Worm (Caenorhabditis elegans) whole organism, midembryonic: ENCODE results near the gene slcr-46.2.

Source experiments
- T22C8.4 ChIP-seq: fragments of 200-800 bp; sonication (Bioruptor generic); IDR thresholded peaks from 2 replicates; pipeline ENCODE4 v1.3.6; 2022; ENCODE audit warnings: missing genetic modification characterization, missing compliant biosample characterization
- cog-1 ChIP-seq: sonication (generic microtip); optimal IDR thresholded peaks from 2 replicates; lab custom pipeline; 2016; ENCODE audit warnings: missing genetic modification characterization, missing compliant biosample characterization
- flt-1 ChIP-seq: fragments of 200-800 bp; sonication (Bioruptor generic); IDR thresholded peaks from 2 replicates; pipeline ENCODE4 v1.3.6; 2022; ENCODE audit warnings: missing genetic modification characterization, missing compliant biosample characterization
- klf-2 ChIP-seq: fragments of 200-800 bp; sonication (Bioruptor generic); conservative IDR thresholded peaks from 2 replicates; pipeline ENCODE4 v1.3.6; 2022; ENCODE audit warnings: missing genetic modification reagents, missing genetic modification characterization, missing compliant biosample characterization
- med-1 ChIP-seq: sonication (generic microtip); optimal IDR thresholded peaks from 2 replicates; lab custom pipeline; 2017; ENCODE audit warnings: missing genetic modification characterization, mild to moderate bottlenecking, missing compliant biosample characterization, antibody characterized with exemption, missing genetic modification reagents; ENCODE audit not compliant: insufficient read depth
- ref-1 ChIP-seq: fragments of 200-800 bp; sonication (Bioruptor generic); conservative IDR thresholded peaks from 2 replicates; pipeline ENCODE4 v1.3.6; 2022; ENCODE audit warnings: missing genetic modification reagents, missing genetic modification characterization, missing compliant biosample characterization
- tab-1 ChIP-seq: fragments of 200-800 bp; sonication (Bioruptor generic); IDR thresholded peaks from 2 replicates; pipeline ENCODE4 v1.3.6; 2022; ENCODE audit warnings: missing genetic modification characterization, missing compliant biosample characterization
- ztf-23 ChIP-seq: fragments of 200-800 bp; sonication (Bioruptor generic); IDR thresholded peaks from 2 replicates; pipeline ENCODE4 v1.3.6; 2022; ENCODE audit warnings: missing genetic modification reagents, missing genetic modification characterization, missing compliant biosample characterization
- ztf-29 ChIP-seq: fragments of 200-800 bp; sonication (Bioruptor generic); IDR thresholded peaks from 2 replicates; pipeline ENCODE4 v1.3.6; 2022; ENCODE audit warnings: missing genetic modification reagents, missing genetic modification characterization, missing compliant biosample characterization

DNA sequence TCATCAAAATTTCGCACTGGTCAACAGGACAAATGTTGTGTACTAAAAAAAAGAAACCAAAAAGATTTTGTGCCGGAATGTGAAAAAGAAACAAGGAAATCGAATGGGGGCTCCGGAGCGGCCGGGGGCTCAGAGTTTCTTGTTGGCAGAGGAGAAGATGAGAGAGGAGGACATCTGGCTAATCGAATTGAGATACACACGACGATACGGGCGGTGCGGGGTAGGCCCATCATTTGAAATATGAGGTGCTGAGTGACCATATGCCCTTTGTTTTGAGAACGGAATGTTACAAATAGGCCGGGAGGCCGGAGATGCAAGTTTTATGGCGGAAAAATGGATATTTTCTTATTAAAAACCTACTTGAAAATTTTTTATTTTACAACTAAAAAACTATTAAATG, 31.9 kb downstream of the slcr-46.2 start:
- TF ChIP-seq flt-1 (GFP tag; lab: Robert Waterston, UW) = no peak; the same call in 1 of the 2 replicates
- no peak for TF ChIP-seq med-1 (GFP tag; lab: Kevin White, UChicago)
- TF ChIP-seq cog-1 = no peak
- no peak for TF ChIP-seq klf-2 (GFP tag; lab: Robert Waterston, UW)
- TF ChIP-seq ztf-23 = no peak
- no peak for TF ChIP-seq ztf-29 (GFP tag; lab: Robert Waterston, UW)
- TF ChIP-seq ref-1 (GFP tag; lab: Robert Waterston, UW) = no peak
- TF ChIP-seq tab-1 (GFP tag; lab: Robert Waterston, UW) = no peak
- no peak for TF ChIP-seq T22C8.4 (GFP tag; lab: Robert Waterston, UW)
